Worm (Caenorhabditis elegans) whole organism, early embryonic: ENCODE results near the gene oac-23.
"Not testable (repeated sequence)": the region's sequence is repeated elsewhere in the genome, so short reads cannot be mapped to it uniquely, and the experiment has no call there.

Source experiments
- B0310.2 ChIP-seq: sonication (generic microtip); optimal IDR thresholded peaks from 2 replicates; lab custom pipeline; 2016; ENCODE audit warnings: mild to moderate bottlenecking, missing genetic modification characterization, missing compliant biosample characterization
- F13C5.2 ChIP-seq: sonication (generic microtip); optimal IDR thresholded peaks from 2 replicates; lab custom pipeline; 2017; ENCODE audit warnings: mild to moderate bottlenecking, missing genetic modification characterization, inconsistent platforms, missing compliant biosample characterization
- aly-1 ChIP-seq: sonication (generic microtip); optimal IDR thresholded peaks from 2 replicates; lab custom pipeline; 2016; ENCODE audit warnings: missing genetic modification characterization, missing compliant biosample characterization
- ama-1 ChIP-seq: fragments of 150-350 bp; optimal IDR thresholded peaks from 2 replicates; lab custom pipeline; 2014
- ceh-13 ChIP-seq: fragments of 200-800 bp; sonication (Bioruptor generic); optimal IDR thresholded peaks from 2 replicates; lab custom pipeline; 2018; ENCODE audit warnings: mild to moderate bottlenecking, missing genetic modification characterization, missing compliant biosample characterization
- ceh-36 ChIP-seq: sonication (generic microtip); optimal IDR thresholded peaks from 2 replicates; lab custom pipeline; 2016; ENCODE audit warnings: missing genetic modification characterization, inconsistent platforms, missing compliant biosample characterization
- ets-7 ChIP-seq: sonication (generic microtip); optimal IDR thresholded peaks from 2 replicates; lab custom pipeline; 2016; ENCODE audit warnings: missing genotype, missing genetic modification characterization, missing compliant biosample characterization
- flt-1 ChIP-seq: fragments of 200-800 bp; sonication (Bioruptor generic); IDR thresholded peaks from 2 replicates; pipeline ENCODE4 v1.3.6; 2022; ENCODE audit warnings: missing genetic modification characterization, missing compliant biosample characterization
- hmbx-1 ChIP-seq: sonication (generic microtip); optimal IDR thresholded peaks from 2 replicates; lab custom pipeline; 2016; ENCODE audit warnings: mild to moderate bottlenecking, missing genetic modification characterization, missing compliant biosample characterization
- hmg-4 ChIP-seq: fragments of 200-800 bp; sonication (Bioruptor generic); optimal IDR thresholded peaks from 2 replicates; lab custom pipeline; 2018; ENCODE audit warnings: mild to moderate bottlenecking, missing genetic modification characterization, missing compliant biosample characterization
- hnd-1 ChIP-seq: sonication (generic microtip); optimal IDR thresholded peaks from 2 replicates; lab custom pipeline; 2016; ENCODE audit warnings: missing genetic modification characterization, missing compliant biosample characterization
- pes-1 ChIP-seq: fragments of 200-800 bp; sonication (Bioruptor generic); IDR thresholded peaks from 2 replicates; pipeline ENCODE4 v1.3.6; 2022; ENCODE audit warnings: missing genetic modification reagents, missing genetic modification characterization, missing compliant biosample characterization
- scrt-1 ChIP-seq: fragments of 200-800 bp; sonication (Bioruptor generic); IDR thresholded peaks from 2 replicates; pipeline ENCODE4 v1.3.6; 2022; ENCODE audit warnings: missing genetic modification characterization, missing compliant biosample characterization
- sea-1 ChIP-seq: fragments of 200-800 bp; sonication (Bioruptor generic); conservative IDR thresholded peaks from 2 replicates; pipeline ENCODE4 v1.3.6; 2022; ENCODE audit warnings: missing genetic modification characterization, missing compliant biosample characterization
- tbx-11 ChIP-seq: fragments of 200-800 bp; sonication (Bioruptor generic); IDR thresholded peaks from 2 replicates; pipeline ENCODE4 v1.3.6; 2022; ENCODE audit warnings: missing genetic modification characterization, missing compliant biosample characterization
- tbx-37 ChIP-seq: fragments of 200-800 bp; sonication (Bioruptor generic); conservative IDR thresholded peaks from 2 replicates; pipeline ENCODE4 v1.3.6; 2022; ENCODE audit warnings: missing genetic modification reagents, missing genetic modification characterization, missing compliant biosample characterization
- tra-4 ChIP-seq: sonication (generic microtip); optimal IDR thresholded peaks from 2 replicates; lab custom pipeline; 2017; ENCODE audit warnings: missing genetic modification characterization, missing compliant biosample characterization

oac-23 gene

DNA sequence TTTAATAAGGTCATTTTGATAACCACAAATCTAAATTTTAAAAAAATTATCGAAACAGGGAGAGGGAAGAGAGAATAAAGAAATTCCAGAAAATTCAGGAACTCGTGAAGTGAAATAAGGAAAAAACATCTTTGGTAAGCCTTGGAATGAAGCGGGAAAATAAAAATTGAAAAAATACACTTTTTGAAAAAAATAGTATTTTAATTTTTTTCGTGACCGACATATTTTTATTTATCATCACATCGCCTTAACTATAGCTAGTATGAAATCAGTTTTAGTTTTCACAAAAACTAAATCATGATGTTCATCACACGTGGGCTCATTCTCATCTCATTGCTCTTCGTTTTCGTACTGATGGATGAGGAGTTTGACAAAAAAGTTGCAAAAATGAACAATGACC lies 27.9 kb downstream of the oac-23 start, which contains the start of gene F56D6.13:
TSS of gene F56D6.13 (plus strand) at position 301 of the 400 bp plus-strand sequence.
- no peak for TF ChIP-seq sea-1 (GFP tag; lab: Robert Waterston, UW)
- TF ChIP-seq ceh-13: no peak

DNA sequence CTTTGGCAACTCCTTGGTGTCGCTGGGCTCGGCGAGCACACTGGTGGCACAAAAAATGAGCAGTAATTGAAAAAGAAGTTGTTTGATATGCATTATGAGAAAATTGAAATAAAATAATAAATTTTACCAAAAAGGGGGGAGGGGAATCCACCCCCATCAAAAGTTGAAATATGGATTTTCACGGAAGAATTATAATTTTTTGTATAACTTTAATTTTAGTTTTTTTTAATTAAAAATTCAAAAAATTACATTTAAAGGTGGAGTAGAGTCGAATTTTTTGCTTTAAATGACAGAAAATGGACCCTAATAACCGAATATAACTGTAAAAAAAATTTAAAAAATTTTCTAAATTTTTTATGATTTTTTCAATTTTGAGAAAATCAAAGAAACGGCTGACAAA lies 30.6 kb downstream of the oac-23 start, which contains the start of gene F56D6.18:
TSS of gene F56D6.18 (minus strand) at position 101 of the 400 bp plus-strand sequence.
- TF ChIP-seq hmg-4 (GFP tag; lab: Kevin White, UChicago); tbx-11 (GFP tag; lab: Robert Waterston, UW); B0310.2 (tag; lab: Kevin White, UChicago): not testable (repeated sequence)

DNA sequence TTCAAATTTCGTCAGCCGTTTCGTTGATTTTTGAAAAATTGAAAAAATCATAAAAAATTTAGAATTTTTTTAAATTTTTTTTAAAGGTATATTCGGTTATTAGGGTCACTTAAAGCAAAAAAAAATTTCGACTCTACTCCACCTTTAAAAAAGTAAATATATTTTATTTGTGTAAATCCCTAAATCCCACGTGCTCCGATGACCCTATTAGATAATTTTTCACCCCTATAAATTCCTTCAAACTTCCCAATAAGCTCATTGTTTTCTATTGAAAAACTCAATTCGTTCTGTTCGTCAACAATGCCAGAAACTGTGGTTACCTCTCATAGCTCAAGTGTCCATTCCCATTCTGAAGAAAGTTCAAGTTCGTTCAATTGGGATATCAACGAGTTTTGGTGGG lies 31.4 kb downstream of the oac-23 start, which contains the start of gene F56D6.20:
TSS of gene F56D6.20 (plus strand) at position 301 of the 400 bp plus-strand sequence.
- TF ChIP-seq sea-1 (GFP tag; lab: Robert Waterston, UW): no peak
- no peak for TF ChIP-seq tra-4 (tag; lab: Kevin White, UChicago)
- no peak for TF ChIP-seq tbx-11 (GFP tag; lab: Robert Waterston, UW)
- no peak for TF ChIP-seq ceh-13
- TF ChIP-seq hnd-1 (tag; lab: Kevin White, UChicago): no peak
- no peak for TF ChIP-seq flt-1 (GFP tag; lab: Robert Waterston, UW)

DNA sequence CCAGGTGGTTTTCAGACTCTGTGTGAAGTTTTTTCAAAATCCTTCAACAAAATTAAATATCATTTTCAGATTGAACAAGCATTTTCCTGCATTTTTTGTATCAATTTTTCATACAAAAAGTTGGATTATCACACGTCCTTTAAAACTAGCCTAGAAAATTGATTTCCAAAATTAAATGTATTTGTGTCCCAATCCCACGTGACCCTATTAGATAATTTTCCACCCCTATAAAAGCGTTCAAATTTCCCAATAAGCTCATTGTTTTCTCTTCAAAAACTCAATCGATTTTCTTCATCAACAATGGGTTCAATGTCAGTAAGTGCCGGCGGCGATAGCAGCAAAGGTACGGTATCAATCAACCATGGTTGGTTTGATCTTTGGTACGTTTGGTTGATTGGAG lies 33.2 kb downstream of the oac-23 start, which contains the start of gene F56D6.19:
TSS of gene F56D6.19 (plus strand) at position 301 of the 400 bp plus-strand sequence.
- no peak for TF ChIP-seq F13C5.2 (tag; lab: Kevin White, UChicago)
- TF ChIP-seq ceh-13: no peak
- no peak for TF ChIP-seq hmbx-1 (tag; lab: Kevin White, UChicago)

DNA sequence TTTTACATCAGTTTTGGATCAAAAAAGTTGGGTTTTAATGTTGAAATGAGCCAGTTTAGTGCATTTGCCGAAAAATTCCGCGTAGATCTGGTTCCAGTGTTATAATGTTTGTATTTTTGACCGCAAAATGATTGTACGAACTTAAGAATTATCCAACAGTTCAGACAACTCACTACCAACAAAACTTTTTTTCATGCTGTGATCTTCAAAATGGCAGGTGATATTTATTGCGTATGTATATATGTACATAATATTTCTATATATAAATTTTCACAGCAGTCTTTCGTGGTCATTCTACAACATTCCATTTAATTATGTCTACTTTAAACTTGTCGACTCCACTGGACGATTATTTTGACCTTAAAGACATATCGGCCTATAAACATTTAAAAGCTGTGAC lies 34.1 kb downstream of the oac-23 start, which contains the start of gene srz-20:
TSS of gene srz-20 (plus strand) at position 301 of the 400 bp plus-strand sequence.
- TF ChIP-seq ets-7 (no peak), tra-4 (tag; lab: Kevin White, UChicago) (no peak), F13C5.2 (tag; lab: Kevin White, UChicago) (no peak), scrt-1 (GFP tag; lab: Robert Waterston, UW) (no peak), pes-1 (GFP tag; lab: Robert Waterston, UW) (no peak), tbx-37 (GFP tag; lab: Robert Waterston, UW) (no peak), hmg-4 (GFP tag; lab: Kevin White, UChicago) (no peak), ama-1 (lab: Kevin White, UChicago) (no peak), ceh-36 (tag; lab: Kevin White, UChicago) (no peak), aly-1 (tag; lab: Kevin White, UChicago) (no peak), B0310.2 (tag; lab: Kevin White, UChicago) (no peak), hnd-1 (tag; lab: Kevin White, UChicago) (no peak), flt-1 (GFP tag; lab: Robert Waterston, UW) (no peak), hmbx-1 (tag; lab: Kevin White, UChicago) (no peak), ceh-13 (no peak), tbx-11 (GFP tag; lab: Robert Waterston, UW) (no peak), sea-1 (GFP tag; lab: Robert Waterston, UW) (no peak)

DNA sequence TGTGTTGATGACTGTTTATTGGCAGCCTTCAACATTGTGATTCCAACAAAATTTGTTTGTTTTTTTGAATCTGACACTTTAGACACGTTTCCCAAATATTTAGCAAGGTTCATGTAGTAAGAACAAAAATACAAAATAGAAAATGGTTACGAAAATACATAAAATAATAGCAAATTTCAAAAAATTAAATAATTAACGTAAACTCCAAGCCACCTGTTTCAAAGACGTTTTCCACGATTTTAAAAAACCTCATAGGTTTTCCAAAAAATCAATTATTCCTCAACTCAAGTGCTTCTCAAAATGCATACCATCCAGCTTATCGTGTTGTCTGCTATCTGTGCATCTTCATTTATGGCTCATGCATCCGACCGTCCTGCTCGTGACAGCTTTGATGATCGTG lies 36.2 kb downstream of the oac-23 start, which contains the start of gene F56D6.14:
TSS of gene F56D6.14 (plus strand) at position 301 of the 400 bp plus-strand sequence.
- TF ChIP-seq aly-1 (tag; lab: Kevin White, UChicago) (no peak), hmg-4 (GFP tag; lab: Kevin White, UChicago) (no peak), ceh-13 (no peak), B0310.2 (tag; lab: Kevin White, UChicago) (no peak), ets-7 (no peak), flt-1 (GFP tag; lab: Robert Waterston, UW) (no peak), tra-4 (tag; lab: Kevin White, UChicago) (no peak), F13C5.2 (tag; lab: Kevin White, UChicago) (no peak), tbx-37 (GFP tag; lab: Robert Waterston, UW) (no peak), tbx-11 (GFP tag; lab: Robert Waterston, UW) (no peak), ceh-36 (tag; lab: Kevin White, UChicago) (no peak), scrt-1 (GFP tag; lab: Robert Waterston, UW) (no peak), hmbx-1 (tag; lab: Kevin White, UChicago) (no peak), pes-1 (GFP tag; lab: Robert Waterston, UW) (no peak), hnd-1 (tag; lab: Kevin White, UChicago) (no peak), ama-1 (lab: Kevin White, UChicago) (no peak), sea-1 (GFP tag; lab: Robert Waterston, UW) (no peak)

DNA sequence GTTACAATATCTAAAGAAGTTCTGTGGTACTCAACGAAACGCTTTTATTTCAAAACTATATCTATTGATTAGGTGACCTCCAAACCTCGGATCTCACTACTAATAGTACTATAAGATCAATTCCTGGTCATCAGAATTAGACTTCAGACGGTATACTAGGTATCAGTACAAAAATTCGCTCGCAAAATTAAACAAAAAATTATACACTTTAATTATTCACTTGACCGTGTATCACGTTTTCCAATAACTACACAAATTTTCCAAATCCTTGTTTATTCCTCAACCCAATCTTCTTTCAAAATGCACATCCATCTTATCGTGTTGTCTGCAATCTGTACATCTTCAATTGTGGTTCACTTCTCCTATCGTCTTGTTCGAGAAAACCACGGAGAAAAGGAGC lies 36.9 kb downstream of the oac-23 start, which contains the start of gene F56D6.23:
TSS of gene F56D6.23 (plus strand) at position 301 of the 400 bp plus-strand sequence.
- TF ChIP-seq ama-1 (lab: Kevin White, UChicago): no peak
- no peak for TF ChIP-seq ets-7
- TF ChIP-seq ceh-13: no peak
- TF ChIP-seq hnd-1 (tag; lab: Kevin White, UChicago): no peak
- no peak for TF ChIP-seq hmg-4 (GFP tag; lab: Kevin White, UChicago)
- no peak for TF ChIP-seq flt-1 (GFP tag; lab: Robert Waterston, UW)
- no peak for TF ChIP-seq B0310.2 (tag; lab: Kevin White, UChicago)
- TF ChIP-seq tra-4 (tag; lab: Kevin White, UChicago): no peak
- TF ChIP-seq F13C5.2 (tag; lab: Kevin White, UChicago): no peak
- TF ChIP-seq pes-1 (GFP tag; lab: Robert Waterston, UW): no peak
- no peak for TF ChIP-seq hmbx-1 (tag; lab: Kevin White, UChicago)
- TF ChIP-seq tbx-37 (GFP tag; lab: Robert Waterston, UW): no peak
- no peak for TF ChIP-seq ceh-36 (tag; lab: Kevin White, UChicago)
- no peak for TF ChIP-seq aly-1 (tag; lab: Kevin White, UChicago)
- no peak for TF ChIP-seq sea-1 (GFP tag; lab: Robert Waterston, UW)
- TF ChIP-seq tbx-11 (GFP tag; lab: Robert Waterston, UW): no peak
- no peak for TF ChIP-seq scrt-1 (GFP tag; lab: Robert Waterston, UW)
